Worm (Caenorhabditis elegans) whole organism, L2 larva: ENCODE data around the gene pef-1.

Experiments used
- F13H6.1 ChIP-seq: sonication (generic microtip); optimal IDR thresholded peaks from 2 replicates; lab custom pipeline; 2016; ENCODE audit warnings: missing genetic modification characterization, missing compliant biosample characterization
- aly-2 ChIP-seq: fragments of 150-350 bp; optimal IDR thresholded peaks from 2 replicates; lab custom pipeline; 2014; ENCODE audit warnings: missing biosample characterization, missing genetic modification characterization
- ceh-82 ChIP-seq: fragments of 150-350 bp; optimal IDR thresholded peaks from 2 replicates; lab custom pipeline; 2014; ENCODE audit warnings: missing biosample characterization, missing genetic modification characterization
- elt-3 ChIP-seq: sonication (generic microtip); optimal IDR thresholded peaks from 2 replicates; lab custom pipeline; 2017; ENCODE audit warnings: missing biosample characterization, missing genetic modification characterization
- fos-1 ChIP-seq: fragments of 150-350 bp; optimal IDR thresholded peaks from 2 replicates; lab custom pipeline; 2014; ENCODE audit warnings: missing biosample characterization, missing genetic modification characterization
- mdl-1 ChIP-seq, 2 experiments: fragments of 150-350 bp in 1 of 2; sonication (generic microtip) in 1 of 2; optimal IDR thresholded peaks; 2 replicates each; lab custom pipeline; 2017; ENCODE audit warnings: missing biosample characterization in 2 of 2, missing genetic modification characterization in 2 of 2
- nhr-23 ChIP-seq: fragments of 150-350 bp; optimal IDR thresholded peaks from 2 replicates; lab custom pipeline; 2014; ENCODE audit warnings: missing biosample characterization, missing genetic modification reagents, missing genetic modification characterization
- nhr-25 ChIP-seq: fragments of 150-350 bp; sonication (generic microtip); optimal IDR thresholded peaks from 3 replicates; lab custom pipeline; 2014; ENCODE audit warnings: missing biosample characterization, missing genetic modification characterization
- skn-1 ChIP-seq: sonication (generic microtip); optimal IDR thresholded peaks from 2 replicates; lab custom pipeline; 2017; ENCODE audit warnings: missing biosample characterization, missing genetic modification characterization
- zag-1 ChIP-seq: fragments of 150-350 bp; optimal IDR thresholded peaks from 2 replicates; lab custom pipeline; 2014; ENCODE audit warnings: missing biosample characterization, missing genetic modification characterization

- no peak for TF ChIP-seq mdl-1 (tag; optimal IDR thresholded peaks at IDR 0.05; lab: Kevin White, UChicago)
- no peak for TF ChIP-seq fos-1 (tag; lab: Kevin White, UChicago)
- TF ChIP-seq aly-2 = no peak
- TF ChIP-seq zag-1 (tag; lab: Kevin White, UChicago) = no peak
- TF ChIP-seq nhr-23 (tag; lab: Kevin White, UChicago) = no peak
- TF ChIP-seq elt-3 (tag; lab: Kevin White, UChicago) = no peak
- no peak for TF ChIP-seq F13H6.1
- TF ChIP-seq skn-1 (tag; lab: Kevin White, UChicago) = no peak
- TF ChIP-seq ceh-82 = no peak
- TF ChIP-seq nhr-25 (tag; lab: Kevin White, UChicago) = no peak
Measured at ce11 chrIII:901600-902250, 24.4 kb downstream of the pef-1 start.
